Worm (Caenorhabditis elegans): ENCODE measurements around the gene F47G3.4.

- TF ChIP-seq nhr-76 (tag; optimal IDR thresholded peaks at IDR 0.05): no peak
- no peak for TF ChIP-seq nhr-237 (tag; optimal IDR thresholded peaks at IDR 0.05)
Measured at ce11 chrX:2401883-2402282, 20.5 kb downstream of the F47G3.4 start, which contains the start of gene dhhc-9.
